Worm (Caenorhabditis elegans) whole organism, L1 larva: Measurements from ENCODE around the gene mel-11.

ENCODE experiments used
- fos-1 ChIP-seq: fragments of 150-350 bp; optimal IDR thresholded peaks from 2 replicates; lab custom pipeline; 2014; ENCODE audit warnings: missing biosample characterization, missing genetic modification characterization
- jun-1 ChIP-seq: fragments of 150-350 bp; optimal IDR thresholded peaks from 2 replicates; lab custom pipeline; 2014; ENCODE audit warnings: missing biosample characterization, missing genetic modification reagents, missing genetic modification characterization
- unc-62 ChIP-seq: fragments of 150-350 bp; optimal IDR thresholded peaks from 2 replicates; lab custom pipeline; 2014; ENCODE audit warnings: missing biosample characterization, missing genetic modification reagents, missing genetic modification characterization

ce11 chrII:9333714-9334113 is 24.6 kb upstream of the mel-11 start, which contains the start of gene scp-1:
- TF ChIP-seq jun-1 (tag; lab: Kevin White, UChicago) (no peak), fos-1 (tag; lab: Kevin White, UChicago) (no peak), unc-62 (GFP tag; lab: Kevin White, UChicago) (no peak)
